Worm (Caenorhabditis elegans) whole organism, L2 larva: ENCODE measurements around the gene C07A4.2.

Source experiments
- C34F6.9 ChIP-seq: fragments of 150-350 bp; optimal IDR thresholded peaks from 2 replicates; lab custom pipeline; 2014; ENCODE audit warnings: missing biosample characterization, missing genetic modification characterization
- F13H6.1 ChIP-seq: sonication (generic microtip); optimal IDR thresholded peaks from 2 replicates; lab custom pipeline; 2016; ENCODE audit warnings: missing genetic modification characterization, missing compliant biosample characterization
- Y55F3AM.14 ChIP-seq: fragments of 200-800 bp; sonication (Bioruptor generic); optimal IDR thresholded peaks from 2 replicates; lab custom pipeline; 2018; ENCODE audit warnings: mild to moderate bottlenecking, missing genetic modification characterization, missing compliant biosample characterization
- ZK546.5 ChIP-seq: sonication (generic microtip); optimal IDR thresholded peaks from 2 replicates; lab custom pipeline; 2017; ENCODE audit warnings: missing biosample characterization, missing genetic modification characterization
- alr-1 ChIP-seq: fragments of 150-350 bp; optimal IDR thresholded peaks from 2 replicates; lab custom pipeline; 2014; ENCODE audit warnings: missing biosample characterization, missing genetic modification characterization
- aly-2 ChIP-seq: fragments of 150-350 bp; optimal IDR thresholded peaks from 2 replicates; lab custom pipeline; 2014; ENCODE audit warnings: missing biosample characterization, missing genetic modification characterization
- blmp-1 ChIP-seq: sonication (generic microtip); optimal IDR thresholded peaks from 2 replicates; lab custom pipeline; 2017; ENCODE audit warnings: missing genetic modification characterization, mild to moderate bottlenecking, missing compliant biosample characterization, antibody characterized with exemption, moderate library complexity; ENCODE audit not compliant: insufficient read depth
- ceh-82 ChIP-seq: fragments of 150-350 bp; optimal IDR thresholded peaks from 2 replicates; lab custom pipeline; 2014; ENCODE audit warnings: missing biosample characterization, missing genetic modification characterization
- crh-2 ChIP-seq: sonication (generic microtip); optimal IDR thresholded peaks from 2 replicates; lab custom pipeline; 2017; ENCODE audit warnings: missing biosample characterization, missing genetic modification characterization
- elt-3 ChIP-seq: sonication (generic microtip); optimal IDR thresholded peaks from 2 replicates; lab custom pipeline; 2017; ENCODE audit warnings: missing biosample characterization, missing genetic modification characterization
- fos-1 ChIP-seq: fragments of 150-350 bp; optimal IDR thresholded peaks from 2 replicates; lab custom pipeline; 2014; ENCODE audit warnings: missing biosample characterization, missing genetic modification characterization
- lin-39 ChIP-seq: fragments of 150-350 bp; optimal IDR thresholded peaks from 2 replicates; lab custom pipeline; 2014; ENCODE audit warnings: missing biosample characterization, missing genetic modification reagents, missing genetic modification characterization
- mab-5 ChIP-seq: fragments of 150-350 bp; optimal IDR thresholded peaks from 2 replicates; lab custom pipeline; 2014; ENCODE audit warnings: missing biosample characterization, missing genetic modification characterization
- mbf-1 ChIP-seq: sonication (generic microtip); optimal IDR thresholded peaks from 2 replicates; lab custom pipeline; 2017; ENCODE audit warnings: missing biosample characterization, missing genetic modification characterization
- mdl-1 ChIP-seq, 2 experiments: fragments of 150-350 bp in 1 of 2; sonication (generic microtip) in 1 of 2; optimal IDR thresholded peaks; 2 replicates each; lab custom pipeline; 2017; ENCODE audit warnings: missing biosample characterization in 2 of 2, missing genetic modification characterization in 2 of 2
- nhr-10 ChIP-seq: sonication (generic microtip); optimal IDR thresholded peaks from 2 replicates; lab custom pipeline; 2017; ENCODE audit warnings: missing biosample characterization, missing genetic modification characterization
- nhr-12 ChIP-seq: fragments of 150-350 bp; optimal IDR thresholded peaks from 2 replicates; lab custom pipeline; 2014; ENCODE audit warnings: missing biosample characterization, missing genetic modification characterization
- nhr-129 ChIP-seq: fragments of 150-350 bp; optimal IDR thresholded peaks from 2 replicates; lab custom pipeline; 2014; ENCODE audit warnings: missing biosample characterization, missing genetic modification characterization
- nhr-21 ChIP-seq: fragments of 150-350 bp; optimal IDR thresholded peaks from 2 replicates; lab custom pipeline; 2014; ENCODE audit warnings: missing biosample characterization, missing genetic modification characterization
- nhr-23 ChIP-seq: fragments of 150-350 bp; optimal IDR thresholded peaks from 2 replicates; lab custom pipeline; 2014; ENCODE audit warnings: missing biosample characterization, missing genetic modification reagents, missing genetic modification characterization
- nhr-237 ChIP-seq: fragments of 150-350 bp; optimal IDR thresholded peaks from 2 replicates; lab custom pipeline; 2014; ENCODE audit warnings: missing biosample characterization, missing genetic modification characterization
- nhr-25 ChIP-seq: fragments of 150-350 bp; sonication (generic microtip); optimal IDR thresholded peaks from 3 replicates; lab custom pipeline; 2014; ENCODE audit warnings: missing biosample characterization, missing genetic modification characterization
- nhr-77 ChIP-seq: fragments of 150-350 bp; optimal IDR thresholded peaks from 2 replicates; lab custom pipeline; 2014; ENCODE audit warnings: missing biosample characterization, missing genetic modification characterization
- peb-1 ChIP-seq: fragments of 150-350 bp; optimal IDR thresholded peaks from 2 replicates; lab custom pipeline; 2014; ENCODE audit warnings: missing biosample characterization, missing genetic modification characterization
- sem-4 ChIP-seq: fragments of 150-350 bp; optimal IDR thresholded peaks from 2 replicates; lab custom pipeline; 2014; ENCODE audit warnings: missing biosample characterization, missing genetic modification reagents, missing genetic modification characterization
- skn-1 ChIP-seq: sonication (generic microtip); optimal IDR thresholded peaks from 2 replicates; lab custom pipeline; 2017; ENCODE audit warnings: missing biosample characterization, missing genetic modification characterization
- sma-3 ChIP-seq: sonication (generic microtip); optimal IDR thresholded peaks from 2 replicates; lab custom pipeline; 2016; ENCODE audit warnings: missing genetic modification reagents, missing genetic modification characterization, missing compliant biosample characterization
- sma-9 ChIP-seq, 2 experiments: fragments of 150-350 bp in 1 of 2; sonication (generic microtip) in 1 of 2; optimal IDR thresholded peaks; 2 replicates each; lab custom pipeline; 2014 to 2016; ENCODE audit warnings: missing genetic modification characterization in 2 of 2, mild to moderate bottlenecking in 1 of 2, missing biosample characterization in 1 of 2, missing compliant biosample characterization in 1 of 2, missing genetic modification reagents in 1 of 2, moderate library complexity in 1 of 2
- snpc-4 ChIP-seq: fragments of 150-350 bp; optimal IDR thresholded peaks from 2 replicates; lab custom pipeline; 2014; ENCODE audit warnings: missing biosample characterization, missing genetic modification characterization
- unc-39 ChIP-seq: fragments of 150-350 bp; optimal IDR thresholded peaks from 2 replicates; lab custom pipeline; 2014; ENCODE audit warnings: missing biosample characterization, missing genetic modification characterization
- unc-55 ChIP-seq: fragments of 150-350 bp; sonication (generic microtip); optimal IDR thresholded peaks from 3 replicates; lab custom pipeline; 2014; ENCODE audit warnings: missing biosample characterization, missing genetic modification reagents, missing genetic modification characterization
- unc-62 ChIP-seq: fragments of 150-350 bp; optimal IDR thresholded peaks from 2 replicates; lab custom pipeline; 2014; ENCODE audit warnings: missing biosample characterization, missing genetic modification reagents, missing genetic modification characterization
- ztf-1 ChIP-seq: fragments of 200-800 bp; sonication (Bioruptor generic); conservative IDR thresholded peaks from 2 replicates; pipeline ENCODE4 v1.3.6; 2022; ENCODE audit warnings: missing genetic modification characterization, missing compliant biosample characterization
- ztf-11 ChIP-seq: sonication (generic microtip); optimal IDR thresholded peaks from 2 replicates; lab custom pipeline; 2017; ENCODE audit warnings: missing biosample characterization, missing genetic modification characterization
- ztf-4 ChIP-seq: fragments of 150-350 bp; optimal IDR thresholded peaks from 2 replicates; lab custom pipeline; 2014; ENCODE audit warnings: missing biosample characterization, missing genetic modification characterization

Gene C07A4.2

DNA sequence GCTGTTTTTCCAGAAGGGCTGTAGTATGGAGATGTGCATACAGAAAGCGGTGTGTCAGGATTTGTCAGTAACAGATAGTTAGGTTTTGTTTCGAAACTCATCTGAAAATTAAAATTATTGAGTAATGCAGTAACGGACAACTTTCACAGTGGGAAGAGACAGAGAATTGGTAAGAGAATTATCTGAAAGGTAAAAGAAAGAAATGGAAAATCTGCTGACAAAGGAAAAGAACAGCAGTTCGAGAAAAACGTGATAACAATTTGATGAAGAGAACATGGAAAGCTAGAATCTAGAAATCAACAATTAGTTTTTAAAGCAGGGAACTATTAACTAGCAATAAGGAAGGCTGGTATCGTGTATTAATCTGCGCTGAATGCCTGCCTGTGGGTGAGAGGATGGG is 33.3 kb downstream of the C07A4.2 start, which contains the start of gene sex-1:
sex-1 (minus strand) TSS at position 101 of the 400 bp plus-strand sequence.
- TF ChIP-seq ceh-82 (tag; lab: Kevin White, UChicago) (no peak), elt-3 (tag; lab: Kevin White, UChicago) (no peak), ZK546.5 (tag; lab: Kevin White, UChicago) (no peak), mab-5 (tag; lab: Kevin White, UChicago) (no peak)

DNA sequence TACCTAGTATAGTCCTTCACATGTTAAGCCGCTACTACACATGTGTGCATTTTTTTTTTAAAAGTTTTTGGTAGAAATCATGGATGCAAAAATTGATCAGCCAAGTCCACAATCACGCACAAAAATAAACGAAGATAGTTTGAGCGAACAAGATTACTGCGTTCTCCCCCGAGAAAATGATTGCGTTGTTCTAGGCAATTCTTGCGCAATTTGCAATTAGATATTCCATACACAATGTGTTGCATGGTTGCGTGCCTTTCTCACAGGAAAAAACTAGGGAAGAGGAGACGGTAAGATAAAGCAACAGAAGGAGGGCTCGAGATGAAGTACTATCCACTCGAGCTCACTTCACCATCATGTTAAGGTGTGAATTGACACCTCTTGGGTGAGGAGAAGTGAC is 34.0 kb downstream of the C07A4.2 start:
- no peak for TF ChIP-seq unc-62 (GFP tag; lab: Kevin White, UChicago)
- no peak for TF ChIP-seq nhr-237
- no peak for TF ChIP-seq crh-2 (tag; lab: Kevin White, UChicago)
- no peak for TF ChIP-seq mab-5 (tag; lab: Kevin White, UChicago)
- TF ChIP-seq ceh-82 (tag; lab: Kevin White, UChicago), result no peak
- no peak for TF ChIP-seq nhr-23
- TF ChIP-seq unc-39, result no peak
- TF ChIP-seq alr-1, result no peak
- no peak for TF ChIP-seq nhr-25
- no peak for TF ChIP-seq skn-1 (tag; lab: Kevin White, UChicago)
- no peak for TF ChIP-seq fos-1 (tag; lab: Kevin White, UChicago)
- no peak for TF ChIP-seq mdl-1 (tag; optimal IDR thresholded peaks at IDR 0.05; lab: Kevin White, UChicago)
- TF ChIP-seq Y55F3AM.14 (GFP tag; lab: Kevin White, UChicago), result no peak
- TF ChIP-seq aly-2 (tag; lab: Kevin White, UChicago), result no peak
- TF ChIP-seq nhr-129 (tag; lab: Kevin White, UChicago), result no peak

- TF ChIP-seq fos-1 (tag; lab: Kevin White, UChicago) (peak; percentile 2), ZK546.5 (tag; lab: Kevin White, UChicago) (no peak)
Observed at ce11 chrX:10208481-10208880, 36.5 kb downstream of the C07A4.2 start.

- TF ChIP-seq nhr-10 (tag; lab: Kevin White, UChicago) (no peak), blmp-1 (tag; lab: Kevin White, UChicago) (no peak), skn-1 (tag; lab: Kevin White, UChicago) (no peak), nhr-77 (no peak), C34F6.9 (no peak), fos-1 (tag; lab: Kevin White, UChicago) (no peak), snpc-4 (tag; lab: Kevin White, UChicago) (no peak), F13H6.1 (tag; lab: Kevin White, UChicago) (no peak), nhr-21 (tag; lab: Kevin White, UChicago) (no peak), lin-39 (tag; lab: Kevin White, UChicago) (no peak), peb-1 (no peak), sem-4 (no peak), sma-3 (no peak), crh-2 (tag; lab: Kevin White, UChicago) (no peak), nhr-237 (no peak), alr-1 (no peak)
Observed at ce11 chrX:10212469-10212868, 40.5 kb downstream of the C07A4.2 start, which contains the start of gene F44A6.3. Gene F44A6.3, plus strand, starts transcription at chrX:10212769.

ce11 chrX:10215429-10215828 is 43.4 kb downstream of the C07A4.2 start, which contains the start of gene F44A6.4:
Gene F44A6.4, minus strand, starts transcription at chrX:10215495.
- peak; percentile 44 for TF ChIP-seq blmp-1 (tag; lab: Kevin White, UChicago)
- TF ChIP-seq mab-5 (tag; lab: Kevin White, UChicago), result no peak
- TF ChIP-seq sma-9 (GFP tag; optimal IDR thresholded peaks at IDR 0.05; lab: Kevin White, UChicago), result no peak
- TF ChIP-seq sma-9 (tag; optimal IDR thresholded peaks at IDR 0.05; lab: Kevin White, UChicago), result no peak
- TF ChIP-seq skn-1 (tag; lab: Kevin White, UChicago), result no peak
- TF ChIP-seq ztf-4 (tag; lab: Kevin White, UChicago), result no peak
- no peak for TF ChIP-seq C34F6.9
- TF ChIP-seq unc-55, result peak; percentile 45
- no peak for TF ChIP-seq nhr-77
- no peak for TF ChIP-seq nhr-129 (tag; lab: Kevin White, UChicago)
- no peak for TF ChIP-seq sem-4
- no peak for TF ChIP-seq nhr-237
- TF ChIP-seq, all 48 proteins: peak for 2

DNA sequence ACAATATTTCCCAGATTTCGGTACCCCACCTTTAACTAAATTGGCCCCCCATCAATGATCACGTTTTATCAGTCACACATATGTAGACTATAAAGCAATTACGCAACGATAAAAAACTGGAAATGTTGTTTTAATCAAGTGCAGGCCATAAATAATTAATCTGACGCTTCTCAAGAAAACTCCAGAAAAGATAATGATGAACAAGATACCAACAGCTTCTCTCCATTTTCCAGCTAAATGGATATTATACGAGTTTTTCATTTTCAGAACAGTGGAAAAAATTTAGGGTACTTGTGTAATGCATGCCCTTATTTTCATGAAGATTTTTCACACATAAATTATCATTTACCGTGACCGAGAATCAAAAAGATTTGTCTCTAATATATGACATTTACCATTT is 44.3 kb downstream of the C07A4.2 start:
- TF ChIP-seq Y55F3AM.14 (GFP tag; lab: Kevin White, UChicago) (no peak), ztf-11 (tag; lab: Kevin White, UChicago) (no peak), ztf-1 (no peak), ZK546.5 (tag; lab: Kevin White, UChicago) (no peak), blmp-1 (tag; lab: Kevin White, UChicago) (no peak), lin-39 (tag; lab: Kevin White, UChicago) (no peak), unc-55 (peak; percentile 37), nhr-12 (tag; lab: Kevin White, UChicago) (no peak), mbf-1 (tag; lab: Kevin White, UChicago) (no peak), crh-2 (tag; lab: Kevin White, UChicago) (peak; percentile 44), nhr-23 (no peak), fos-1 (tag; lab: Kevin White, UChicago) (peak; percentile 36), sma-3 (no peak), ceh-82 (tag; lab: Kevin White, UChicago) (no peak)
- TF ChIP-seq, all 48 proteins: peak for 3
